Worm (Caenorhabditis elegans) whole organism, L1 larva: ENCODE results near the gene F54H12.7.

Experiments used
- alr-1 ChIP-seq: fragments of 200-800 bp; sonication (Bioruptor generic); optimal IDR thresholded peaks from 2 replicates; lab custom pipeline; 2018; ENCODE audit warnings: borderline replicate concordance, mild to moderate bottlenecking, missing genetic modification characterization, missing compliant biosample characterization
- aly-2 ChIP-seq: fragments of 150-350 bp; optimal IDR thresholded peaks from 2 replicates; lab custom pipeline; 2014; ENCODE audit warnings: missing biosample characterization, missing genetic modification characterization
- ama-1 ChIP-seq: fragments of 150-350 bp; optimal IDR thresholded peaks from 2 replicates; lab custom pipeline; 2014
- ceh-8 ChIP-seq: fragments of 200-800 bp; sonication (Bioruptor generic); optimal IDR thresholded peaks from 2 replicates; lab custom pipeline; 2018; ENCODE audit warnings: mild to moderate bottlenecking, missing genetic modification characterization, moderate library complexity, missing compliant biosample characterization
- ceh-82 ChIP-seq, 3 experiments: fragments of 150-350 bp in 1 of 3; sonication (generic microtip) in 2 of 3; optimal IDR thresholded peaks; 2 replicates each; lab custom pipeline; 2014 to 2017; ENCODE audit warnings: missing biosample characterization in 3 of 3, missing genetic modification characterization in 3 of 3
- dpl-1 ChIP-seq, 3 experiments: fragments of 150-350 bp in 2 of 3; sonication (generic microtip) in 1 of 3; optimal IDR thresholded peaks; 2 replicates each; lab custom pipeline; 2014 to 2017; ENCODE audit warnings: missing biosample characterization in 3 of 3, missing genetic modification characterization in 3 of 3, missing genetic modification reagents in 3 of 3
- efl-3 ChIP-seq: fragments of 200-800 bp; sonication (Bioruptor generic); optimal IDR thresholded peaks from 2 replicates; lab custom pipeline; 2018; ENCODE audit warnings: mild to moderate bottlenecking, missing genetic modification characterization, missing compliant biosample characterization
- elt-3 ChIP-seq, 6 experiments: fragments of 150-350 bp in 1 of 6; sonication (generic microtip); optimal IDR thresholded peaks; 2 replicates each; lab custom pipeline; 2017 to 2018; ENCODE audit warnings: missing biosample characterization in 6 of 6, missing genetic modification characterization in 6 of 6, inconsistent platforms in 1 of 6
- skn-1 ChIP-seq: fragments of 150-350 bp; optimal IDR thresholded peaks from 2 replicates; lab custom pipeline; 2014; ENCODE audit warnings: missing biosample characterization, missing genetic modification characterization
- snpc-4 ChIP-seq: fragments of 150-350 bp; optimal IDR thresholded peaks from 2 replicates; lab custom pipeline; 2014; ENCODE audit warnings: missing biosample characterization, missing genetic modification characterization
- sptf-1 ChIP-seq: fragments of 150-350 bp; optimal IDR thresholded peaks from 2 replicates; lab custom pipeline; 2014; ENCODE audit warnings: missing biosample characterization, missing genetic modification characterization
- unc-130 ChIP-seq: fragments of 150-350 bp; optimal IDR thresholded peaks from 2 replicates; lab custom pipeline; 2017; ENCODE audit warnings: missing biosample characterization, missing genetic modification characterization, inconsistent platforms
- unc-98 ChIP-seq: fragments of 200-800 bp; sonication (Bioruptor generic); IDR thresholded peaks from 2 replicates; pipeline ENCODE4 v1.3.6; 2022; ENCODE audit warnings: missing genetic modification characterization, missing compliant biosample characterization
- vab-15 ChIP-seq: sonication (generic microtip); optimal IDR thresholded peaks from 2 replicates; lab custom pipeline; 2017; ENCODE audit warnings: missing genotype, mild to moderate bottlenecking, missing genetic modification characterization, missing compliant biosample characterization

- TF ChIP-seq elt-3 (tag; optimal IDR thresholded peaks at IDR 0.05; lab: Kevin White, UChicago) (no peak), alr-1 (tag; lab: Kevin White, UChicago) (no peak), ama-1 (no peak), snpc-4 (tag; lab: Kevin White, UChicago) (no peak), aly-2 (no peak), efl-3 (GFP tag; lab: Kevin White, UChicago) (no peak), sptf-1 (tag; lab: Kevin White, UChicago) (no peak), dpl-1 (GFP tag; optimal IDR thresholded peaks at IDR 0.05; lab: Kevin White, UChicago) (no peak), skn-1 (tag; lab: Kevin White, UChicago) (no peak), ceh-82 (tag; optimal IDR thresholded peaks at IDR 0.05; lab: Kevin White, UChicago) (no peak), ceh-8 (GFP tag; lab: Kevin White, UChicago) (no peak), vab-15 (tag; lab: Kevin White, UChicago) (no peak), unc-130 (tag; lab: Kevin White, UChicago) (no peak), unc-98 (GFP tag; lab: Robert Waterston, UW) (no peak)
Observed at ce11 chrIII:7924821-7925220, 44.3 kb upstream of the F54H12.7 start, which contains the start of gene tag-250.
